Fruit fly (Drosophila melanogaster): ENCODE results near the gene CG2854.

Gene CG2854

dm6 chrX:2300293-2301068 lies 26.4 kb upstream of the CG2854 start:
- TF ChIP-seq CG15710 (tag; optimal IDR thresholded peaks at IDR 0.05) (peak; percentile 99), CG17806 (tag; optimal IDR thresholded peaks at IDR 0.05) (peak; percentile 99), CG9948 (tag; optimal IDR thresholded peaks at IDR 0.05) (peak; percentile 99), gl (tag; optimal IDR thresholded peaks at IDR 0.05) (peak; percentile 98), CG8159 (tag; optimal IDR thresholded peaks at IDR 0.05) (peak; percentile 98), CG34367 (tag; optimal IDR thresholded peaks at IDR 0.05) (peak; percentile 99), CG8301 (tag; optimal IDR thresholded peaks at IDR 0.05) (peak; percentile 99), Pif1A (GFP tag; optimal IDR thresholded peaks at IDR 0.05) (peak; percentile 99), CG4496 (GFP tag; IDR thresholded peaks at IDR 0.05) (peak; percentile 100), Pif1B (GFP tag; optimal IDR thresholded peaks at IDR 0.05) (peak; percentile 99), Ets98B (GFP tag; IDR thresholded peaks at IDR 0.05) (peak; percentile 99), D1 (tag; optimal IDR thresholded peaks at IDR 0.05) (peak; percentile 97), CG13204 (GFP tag; optimal IDR thresholded peaks at IDR 0.05) (peak; percentile 97), CG10348 (GFP tag; IDR thresholded peaks at IDR 0.05) (peak; percentile 98), fd96Ca (GFP tag; IDR thresholded peaks at IDR 0.05) (peak; percentile 100), EcR (GFP tag; optimal IDR thresholded peaks at IDR 0.05) (peak; percentile 75), rn (GFP tag; IDR thresholded peaks at IDR 0.05) (peak; percentile 98), Snoo (tag; optimal IDR thresholded peaks at IDR 0.05) (peak; percentile 99), CG32121 (GFP tag; IDR thresholded peaks at IDR 0.05) (peak; percentile 99), CG14655 (GFP tag; optimal IDR thresholded peaks at IDR 0.05) (peak; percentile 99), CG12605 (GFP tag; IDR thresholded peaks at IDR 0.05) (peak; percentile 99)

dm6 chrX:2301069-2301508 lies 25.8 kb upstream of the CG2854 start:
- peak; percentile 61; the same call in 1 of the 2 replicates for TF ChIP-seq CG32121 (GFP tag; IDR thresholded peaks at IDR 0.05)
- TF ChIP-seq CG15710 (tag; optimal IDR thresholded peaks at IDR 0.05), result peak; percentile 62
- peak; percentile 78 for TF ChIP-seq CG8159 (tag; optimal IDR thresholded peaks at IDR 0.05)
- peak; percentile 45 for TF ChIP-seq CG14655 (GFP tag; optimal IDR thresholded peaks at IDR 0.05)
- peak; percentile 40 for TF ChIP-seq Pif1A (GFP tag; optimal IDR thresholded peaks at IDR 0.05)
- 0 out of 2 replicates have a peak, but pooled peaks have one; percentile 4 for TF ChIP-seq rn (GFP tag; IDR thresholded peaks at IDR 0.05)
- peak; percentile 38; the same call in 1 of the 2 replicates for TF ChIP-seq CG12605 (GFP tag; IDR thresholded peaks at IDR 0.05)
- no peak for TF ChIP-seq Pif1B (GFP tag; optimal IDR thresholded peaks at IDR 0.05)
- TF ChIP-seq CG10348 (GFP tag; IDR thresholded peaks at IDR 0.05), result no peak
- TF ChIP-seq CG34367 (tag; optimal IDR thresholded peaks at IDR 0.05), result peak; percentile 38
- TF ChIP-seq CG17806 (tag; optimal IDR thresholded peaks at IDR 0.05), result peak; percentile 53
- no peak for TF ChIP-seq EcR (GFP tag; optimal IDR thresholded peaks at IDR 0.05)
- TF ChIP-seq CG13204 (GFP tag; optimal IDR thresholded peaks at IDR 0.05), result peak; percentile 39
- peak; percentile 28 for TF ChIP-seq gl (tag; optimal IDR thresholded peaks at IDR 0.05)
- TF ChIP-seq CG4496 (GFP tag; IDR thresholded peaks at IDR 0.05), result peak; percentile 47; the same call in 2 of the 3 replicates
- no peak for TF ChIP-seq D1 (tag; optimal IDR thresholded peaks at IDR 0.05)
- TF ChIP-seq CG9948 (tag; optimal IDR thresholded peaks at IDR 0.05), result peak; percentile 72
- peak; percentile 59 for TF ChIP-seq CG8301 (tag; optimal IDR thresholded peaks at IDR 0.05)
- peak; percentile 70 for TF ChIP-seq fd96Ca (GFP tag; IDR thresholded peaks at IDR 0.05)
- no peak; the same call in 1 of the 2 replicates for TF ChIP-seq Ets98B (GFP tag; IDR thresholded peaks at IDR 0.05)
- peak; percentile 72 for TF ChIP-seq Snoo (tag; optimal IDR thresholded peaks at IDR 0.05)

- TF ChIP-seq gl (tag; optimal IDR thresholded peaks at IDR 0.05) (peak; percentile 19), CG8159 (tag; optimal IDR thresholded peaks at IDR 0.05) (peak; percentile 70), CG10348 (GFP tag; IDR thresholded peaks at IDR 0.05) (peak; percentile 60; the same call in 1 of the 2 replicates), CG17806 (tag; optimal IDR thresholded peaks at IDR 0.05) (peak; percentile 60), CG12605 (GFP tag; IDR thresholded peaks at IDR 0.05) (peak; percentile 46), Ets98B (GFP tag; IDR thresholded peaks at IDR 0.05) (peak; percentile 73), EcR (GFP tag; optimal IDR thresholded peaks at IDR 0.05) (no peak), rn (GFP tag; IDR thresholded peaks at IDR 0.05) (peak; percentile 59), CG8301 (tag; optimal IDR thresholded peaks at IDR 0.05) (peak; percentile 70), CG13204 (GFP tag; optimal IDR thresholded peaks at IDR 0.05) (peak; percentile 28), CG9948 (tag; optimal IDR thresholded peaks at IDR 0.05) (peak; percentile 60), Pif1A (GFP tag; optimal IDR thresholded peaks at IDR 0.05) (peak; percentile 78), CG4496 (GFP tag; IDR thresholded peaks at IDR 0.05) (peak; percentile 82), CG15710 (tag; optimal IDR thresholded peaks at IDR 0.05) (peak; percentile 64), CG32121 (GFP tag; IDR thresholded peaks at IDR 0.05) (peak; percentile 80), Pif1B (GFP tag; optimal IDR thresholded peaks at IDR 0.05) (peak; percentile 59), Snoo (tag; optimal IDR thresholded peaks at IDR 0.05) (peak; percentile 63), CG34367 (tag; optimal IDR thresholded peaks at IDR 0.05) (peak; percentile 45), fd96Ca (GFP tag; IDR thresholded peaks at IDR 0.05) (peak; percentile 85), D1 (tag; optimal IDR thresholded peaks at IDR 0.05) (no peak), CG14655 (GFP tag; optimal IDR thresholded peaks at IDR 0.05) (peak; percentile 79)
Measured at dm6 chrX:2301613-2302522, 25.1 kb upstream of the CG2854 start.

DNA sequence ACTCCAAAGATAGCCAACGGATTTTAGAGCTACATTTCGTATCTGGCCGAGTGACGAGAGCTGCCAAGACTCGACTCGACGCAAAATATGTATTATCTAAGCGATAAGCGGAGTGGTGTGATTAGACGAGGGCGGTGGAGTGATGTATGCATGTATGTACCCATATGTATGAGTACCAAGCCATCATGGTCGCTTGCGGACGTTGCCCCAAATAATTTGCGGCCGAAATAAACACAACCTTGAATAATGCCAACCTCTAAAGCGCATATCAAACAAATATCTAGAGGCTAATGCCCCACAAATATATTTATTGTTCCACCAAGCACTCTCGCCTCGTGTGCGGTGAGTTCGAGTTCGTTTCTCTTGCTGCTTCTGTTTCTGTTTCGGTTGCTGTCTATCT lies 24.1 kb upstream of the CG2854 start:
- no peak for TF ChIP-seq CG8301 (tag; optimal IDR thresholded peaks at IDR 0.05)
- no peak for TF ChIP-seq Pif1A (GFP tag; optimal IDR thresholded peaks at IDR 0.05)
- TF ChIP-seq Snoo (tag; optimal IDR thresholded peaks at IDR 0.05), result no peak
- no peak for TF ChIP-seq CG12605 (GFP tag; IDR thresholded peaks at IDR 0.05)
- no peak for TF ChIP-seq rn (GFP tag; IDR thresholded peaks at IDR 0.05)
